Worm (Caenorhabditis elegans) whole organism, early embryonic: ENCODE data around the gene C06B8.3.

Source experiments
- B0310.2 ChIP-seq: sonication (generic microtip); optimal IDR thresholded peaks from 2 replicates; lab custom pipeline; 2016; ENCODE audit warnings: mild to moderate bottlenecking, missing genetic modification characterization, missing compliant biosample characterization
- F13C5.2 ChIP-seq: sonication (generic microtip); optimal IDR thresholded peaks from 2 replicates; lab custom pipeline; 2017; ENCODE audit warnings: mild to moderate bottlenecking, missing genetic modification characterization, inconsistent platforms, missing compliant biosample characterization
- aly-1 ChIP-seq: sonication (generic microtip); optimal IDR thresholded peaks from 2 replicates; lab custom pipeline; 2016; ENCODE audit warnings: missing genetic modification characterization, missing compliant biosample characterization
- ama-1 ChIP-seq: fragments of 150-350 bp; optimal IDR thresholded peaks from 2 replicates; lab custom pipeline; 2014
- ceh-13 ChIP-seq: fragments of 200-800 bp; sonication (Bioruptor generic); optimal IDR thresholded peaks from 2 replicates; lab custom pipeline; 2018; ENCODE audit warnings: mild to moderate bottlenecking, missing genetic modification characterization, missing compliant biosample characterization
- ceh-36 ChIP-seq: sonication (generic microtip); optimal IDR thresholded peaks from 2 replicates; lab custom pipeline; 2016; ENCODE audit warnings: missing genetic modification characterization, inconsistent platforms, missing compliant biosample characterization
- ets-7 ChIP-seq: sonication (generic microtip); optimal IDR thresholded peaks from 2 replicates; lab custom pipeline; 2016; ENCODE audit warnings: missing genotype, missing genetic modification characterization, missing compliant biosample characterization
- flt-1 ChIP-seq: fragments of 200-800 bp; sonication (Bioruptor generic); IDR thresholded peaks from 2 replicates; pipeline ENCODE4 v1.3.6; 2022; ENCODE audit warnings: missing genetic modification characterization, missing compliant biosample characterization
- hmbx-1 ChIP-seq: sonication (generic microtip); optimal IDR thresholded peaks from 2 replicates; lab custom pipeline; 2016; ENCODE audit warnings: mild to moderate bottlenecking, missing genetic modification characterization, missing compliant biosample characterization
- hmg-4 ChIP-seq: fragments of 200-800 bp; sonication (Bioruptor generic); optimal IDR thresholded peaks from 2 replicates; lab custom pipeline; 2018; ENCODE audit warnings: mild to moderate bottlenecking, missing genetic modification characterization, missing compliant biosample characterization
- hnd-1 ChIP-seq: sonication (generic microtip); optimal IDR thresholded peaks from 2 replicates; lab custom pipeline; 2016; ENCODE audit warnings: missing genetic modification characterization, missing compliant biosample characterization
- pes-1 ChIP-seq: fragments of 200-800 bp; sonication (Bioruptor generic); IDR thresholded peaks from 2 replicates; pipeline ENCODE4 v1.3.6; 2022; ENCODE audit warnings: missing genetic modification reagents, missing genetic modification characterization, missing compliant biosample characterization
- scrt-1 ChIP-seq: fragments of 200-800 bp; sonication (Bioruptor generic); IDR thresholded peaks from 2 replicates; pipeline ENCODE4 v1.3.6; 2022; ENCODE audit warnings: missing genetic modification characterization, missing compliant biosample characterization
- sea-1 ChIP-seq: fragments of 200-800 bp; sonication (Bioruptor generic); conservative IDR thresholded peaks from 2 replicates; pipeline ENCODE4 v1.3.6; 2022; ENCODE audit warnings: missing genetic modification characterization, missing compliant biosample characterization
- tbx-11 ChIP-seq: fragments of 200-800 bp; sonication (Bioruptor generic); IDR thresholded peaks from 2 replicates; pipeline ENCODE4 v1.3.6; 2022; ENCODE audit warnings: missing genetic modification characterization, missing compliant biosample characterization
- tbx-37 ChIP-seq: fragments of 200-800 bp; sonication (Bioruptor generic); conservative IDR thresholded peaks from 2 replicates; pipeline ENCODE4 v1.3.6; 2022; ENCODE audit warnings: missing genetic modification reagents, missing genetic modification characterization, missing compliant biosample characterization
- tra-4 ChIP-seq: sonication (generic microtip); optimal IDR thresholded peaks from 2 replicates; lab custom pipeline; 2017; ENCODE audit warnings: missing genetic modification characterization, missing compliant biosample characterization

The C06B8.3 gene

DNA sequence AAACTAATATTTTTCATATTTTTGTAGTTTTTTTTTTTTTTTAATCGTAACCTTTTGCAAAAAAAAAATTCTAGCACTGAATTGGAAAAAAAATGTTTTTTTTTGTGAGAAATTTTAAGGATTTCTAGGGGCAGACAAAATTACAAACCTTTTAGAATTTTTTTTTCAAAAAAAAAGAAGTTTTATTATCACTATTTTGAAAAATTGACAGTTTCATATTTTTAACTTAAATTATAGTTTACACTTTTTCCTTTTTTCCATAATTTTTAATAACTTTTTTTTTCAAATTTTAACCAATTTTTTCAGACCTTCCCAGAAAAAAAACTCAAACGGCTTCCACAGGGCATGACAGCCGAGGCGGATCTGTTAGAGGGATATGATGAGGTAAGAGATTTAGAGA, 13.4 kb downstream of the C06B8.3 start, which contains the start of gene dpf-1:
TSS of gene dpf-1 (plus strand) at position 301 of the 400 bp plus-strand sequence.
- TF ChIP-seq tbx-11 (GFP tag; lab: Robert Waterston, UW) (no peak), F13C5.2 (tag; lab: Kevin White, UChicago) (no peak)

DNA sequence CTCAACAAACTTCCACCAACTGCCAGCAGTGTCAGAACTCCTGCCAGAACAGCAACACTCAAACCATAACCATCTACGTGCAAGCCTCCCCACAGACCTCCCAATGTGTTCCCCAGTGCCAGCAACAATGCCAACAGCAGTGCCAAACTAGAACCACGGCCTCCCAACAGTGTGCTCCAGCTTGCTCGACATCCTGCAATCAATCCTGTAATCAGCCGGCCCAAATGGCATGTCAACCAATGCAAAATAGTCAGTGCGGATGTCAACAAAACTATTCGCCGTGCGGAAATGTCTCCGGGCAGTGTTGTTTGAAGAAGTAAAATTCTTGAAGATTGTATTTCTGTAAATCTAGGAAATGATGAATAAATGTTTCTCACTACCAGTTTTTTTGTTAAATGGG, 17.7 kb downstream of the C06B8.3 start:
- TF ChIP-seq tbx-11 (GFP tag; lab: Robert Waterston, UW) (no peak), tbx-37 (no peak), ceh-36 (tag; lab: Kevin White, UChicago) (no peak), hnd-1 (tag; lab: Kevin White, UChicago) (no peak), hmbx-1 (no peak), ets-7 (tag; lab: Kevin White, UChicago) (no peak), tra-4 (tag; lab: Kevin White, UChicago) (no peak), flt-1 (GFP tag; lab: Robert Waterston, UW) (no peak), scrt-1 (GFP tag; lab: Robert Waterston, UW) (no peak), hmg-4 (no peak), aly-1 (tag; lab: Kevin White, UChicago) (no peak), ama-1 (lab: Kevin White, UChicago) (no peak), B0310.2 (no peak), sea-1 (GFP tag; lab: Robert Waterston, UW) (no peak)

DNA sequence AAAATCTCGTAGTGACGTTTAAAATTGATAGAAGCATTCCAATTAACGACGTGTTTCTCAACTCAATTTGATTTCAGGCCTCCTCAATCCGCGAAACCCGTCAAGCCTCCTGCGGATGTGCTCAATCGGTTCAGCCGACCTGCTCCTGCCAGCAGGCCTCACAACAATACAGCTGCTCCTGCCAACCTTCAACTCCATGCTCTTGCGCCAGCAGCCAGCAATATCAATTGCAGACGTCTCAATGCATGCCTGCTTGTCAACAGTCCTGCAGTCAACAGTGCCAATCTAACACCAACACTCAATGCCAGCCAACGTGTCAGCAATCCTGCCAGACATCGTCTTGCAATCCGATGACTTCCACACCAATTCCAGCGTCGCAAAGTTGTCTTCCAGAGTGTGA, 18.4 kb downstream of the C06B8.3 start:
- TF ChIP-seq flt-1 (GFP tag; lab: Robert Waterston, UW): no peak
- TF ChIP-seq hnd-1 (tag; lab: Kevin White, UChicago): no peak
- no peak for TF ChIP-seq pes-1 (GFP tag; lab: Robert Waterston, UW)
- TF ChIP-seq hmbx-1: no peak
- no peak for TF ChIP-seq aly-1 (tag; lab: Kevin White, UChicago)
- TF ChIP-seq F13C5.2 (tag; lab: Kevin White, UChicago): no peak
- TF ChIP-seq ama-1 (lab: Kevin White, UChicago): no peak
- TF ChIP-seq B0310.2: no peak
- no peak for TF ChIP-seq tbx-11 (GFP tag; lab: Robert Waterston, UW)
- no peak for TF ChIP-seq ceh-36 (tag; lab: Kevin White, UChicago)
- TF ChIP-seq ets-7 (tag; lab: Kevin White, UChicago): no peak

DNA sequence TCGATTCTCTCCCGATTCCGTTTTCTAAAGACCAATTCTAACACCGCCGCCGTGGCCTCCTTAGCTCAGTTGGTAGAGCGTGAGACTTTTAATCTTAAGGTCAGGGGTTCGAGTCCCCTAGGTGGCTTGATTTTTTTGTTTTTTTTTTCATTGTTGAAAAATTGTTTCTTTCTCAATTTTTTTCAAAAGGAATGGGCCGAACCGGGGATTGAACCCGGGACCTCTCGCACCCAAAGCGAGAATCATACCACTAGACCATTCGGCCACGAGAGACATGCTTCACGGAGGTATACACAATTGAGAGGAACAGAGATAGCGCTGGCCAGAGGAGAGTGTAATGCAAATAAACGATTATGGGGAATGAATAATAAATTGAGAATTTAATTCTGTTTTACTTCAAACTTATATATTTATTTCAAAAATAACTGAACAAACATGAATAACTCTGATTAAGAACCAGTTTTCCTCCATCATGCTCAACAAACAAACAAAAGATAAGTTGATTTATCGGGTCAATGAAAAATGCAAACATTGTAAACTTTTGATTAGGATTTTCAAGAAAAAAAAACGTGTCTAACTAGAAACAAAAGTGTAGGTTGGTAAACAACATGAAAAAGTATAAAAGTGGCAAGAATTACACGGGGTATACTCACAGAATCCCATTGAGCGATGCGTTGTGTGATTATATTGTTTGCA, 19.3 kb downstream of the C06B8.3 start, which contains the start of gene pqn-71:
TSS of gene pqn-71 (plus strand) at position 646 of the 696 bp plus-strand sequence.
- TF ChIP-seq tra-4 (tag; lab: Kevin White, UChicago) (peak; percentile 77), B0310.2 (peak; percentile 57), ceh-36 (tag; lab: Kevin White, UChicago) (peak; percentile 74), hmg-4 (peak; percentile 94), hnd-1 (tag; lab: Kevin White, UChicago) (peak; percentile 69), ama-1 (lab: Kevin White, UChicago) (no peak), pes-1 (GFP tag; lab: Robert Waterston, UW) (peak; percentile 86), tbx-37 (peak; percentile 72), ceh-13 (GFP tag; lab: Kevin White, UChicago) (peak; percentile 55), ets-7 (tag; lab: Kevin White, UChicago) (peak; percentile 67), hmbx-1 (peak; percentile 65), F13C5.2 (tag; lab: Kevin White, UChicago) (peak; percentile 93), tbx-11 (GFP tag; lab: Robert Waterston, UW) (peak; percentile 78), flt-1 (GFP tag; lab: Robert Waterston, UW) (peak; percentile 67), aly-1 (tag; lab: Kevin White, UChicago) (peak; percentile 81), scrt-1 (GFP tag; lab: Robert Waterston, UW) (peak; percentile 83), sea-1 (GFP tag; lab: Robert Waterston, UW) (peak; percentile 86)

DNA sequence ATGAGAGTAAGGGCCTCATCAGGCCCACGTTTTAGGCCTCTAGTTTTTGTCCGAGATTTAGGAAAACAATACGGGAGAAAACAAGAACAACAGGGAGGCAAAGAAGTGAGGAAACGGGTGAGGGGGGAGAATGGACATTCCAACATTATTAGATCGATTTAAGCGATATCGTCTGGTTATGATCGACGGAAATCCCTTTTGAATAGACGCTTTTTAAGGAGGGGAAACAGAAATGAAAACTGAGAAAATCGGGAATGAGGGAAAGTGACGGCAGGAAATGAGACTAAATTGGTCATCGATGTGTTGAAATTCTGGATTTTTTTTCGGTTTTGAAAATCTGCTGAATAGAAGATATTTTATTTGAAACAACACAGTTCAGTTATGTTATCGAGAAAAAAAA, 20.0 kb downstream of the C06B8.3 start, which contains the start of gene rocf-1:
TSS of gene rocf-1 (minus strand) at position 101 of the 400 bp plus-strand sequence.
- TF ChIP-seq ets-7 (tag; lab: Kevin White, UChicago) (no peak), scrt-1 (GFP tag; lab: Robert Waterston, UW) (no peak), tra-4 (tag; lab: Kevin White, UChicago) (no peak), tbx-11 (GFP tag; lab: Robert Waterston, UW) (no peak), flt-1 (GFP tag; lab: Robert Waterston, UW) (no peak), ceh-13 (GFP tag; lab: Kevin White, UChicago) (no peak), ama-1 (lab: Kevin White, UChicago) (no peak), B0310.2 (no peak), ceh-36 (tag; lab: Kevin White, UChicago) (no peak)

DNA sequence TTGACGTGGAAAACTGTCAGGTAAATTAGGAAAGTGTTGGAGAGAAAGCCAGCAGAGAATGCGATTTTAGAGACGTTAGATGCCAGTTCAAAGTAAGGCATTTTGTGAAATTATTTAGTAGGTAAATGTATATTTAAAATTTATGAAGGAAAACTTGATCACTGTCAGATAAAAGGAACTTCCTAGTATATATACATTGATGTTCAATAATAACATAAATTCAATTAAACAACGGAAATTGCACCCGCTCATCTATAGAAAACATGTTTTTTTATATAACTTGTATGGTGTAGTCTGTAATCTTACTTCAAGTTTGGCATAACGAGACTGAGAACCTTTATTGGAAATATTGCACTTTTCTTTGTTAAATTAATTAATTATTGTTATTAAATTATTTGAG, 25.3 kb downstream of the C06B8.3 start, which contains the start of gene str-71:
TSS of gene str-71 (minus strand) at position 101 of the 400 bp plus-strand sequence.
- TF ChIP-seq pes-1 (GFP tag; lab: Robert Waterston, UW): no peak

DNA sequence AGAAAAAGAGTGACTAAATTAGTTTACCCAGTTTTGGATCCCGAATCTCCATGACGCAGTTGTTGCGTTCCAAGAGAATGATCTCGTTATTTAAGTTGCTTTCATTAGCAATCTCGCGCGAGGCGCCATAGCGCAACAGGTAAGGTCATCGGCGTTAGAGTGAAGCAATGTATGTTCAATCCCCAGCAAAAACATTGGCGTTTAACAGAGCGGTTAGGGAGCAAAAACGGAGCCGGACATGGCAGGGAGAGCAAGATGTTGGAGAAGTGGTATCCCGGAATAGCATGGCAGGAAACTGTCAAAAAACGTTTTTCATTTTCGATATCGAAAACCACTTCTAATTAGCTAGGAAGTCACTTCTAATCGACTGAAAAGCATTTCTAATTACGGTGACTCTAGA, 30.1 kb downstream of the C06B8.3 start:
- TF ChIP-seq hmg-4 (no peak), ets-7 (tag; lab: Kevin White, UChicago) (no peak), ama-1 (lab: Kevin White, UChicago) (no peak)

DNA sequence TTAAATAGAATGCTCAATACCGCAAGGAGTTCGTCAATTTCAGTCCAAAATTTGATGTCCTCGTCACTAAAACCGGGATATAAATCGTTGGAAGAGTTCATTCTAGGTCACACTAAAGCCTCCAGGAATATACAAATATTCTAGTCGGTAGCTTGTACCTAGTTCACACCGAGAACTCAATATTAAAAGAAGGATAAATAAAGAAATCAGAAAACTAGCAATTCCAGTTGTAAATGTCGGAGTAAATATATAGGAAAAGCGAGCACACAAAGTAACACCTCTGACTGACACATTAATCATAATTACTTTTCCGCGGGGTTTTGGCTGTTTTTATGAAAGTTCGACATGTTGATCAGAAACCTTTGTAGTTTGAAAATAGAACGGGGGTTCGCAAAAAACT, 33.0 kb downstream of the C06B8.3 start, which contains the start of gene srw-33:
TSS of gene srw-33 (minus strand) at position 101 of the 400 bp plus-strand sequence.
- no peak for TF ChIP-seq hmg-4
- no peak for TF ChIP-seq ama-1 (lab: Kevin White, UChicago)
- no peak for TF ChIP-seq aly-1 (tag; lab: Kevin White, UChicago)
- no peak for TF ChIP-seq tbx-37
- TF ChIP-seq F13C5.2 (tag; lab: Kevin White, UChicago): no peak
- TF ChIP-seq tbx-11 (GFP tag; lab: Robert Waterston, UW): no peak
- no peak for TF ChIP-seq ets-7 (tag; lab: Kevin White, UChicago)
- TF ChIP-seq flt-1 (GFP tag; lab: Robert Waterston, UW): no peak
- no peak for TF ChIP-seq hnd-1 (tag; lab: Kevin White, UChicago)
- TF ChIP-seq B0310.2: no peak
- TF ChIP-seq hmbx-1: no peak
- TF ChIP-seq scrt-1 (GFP tag; lab: Robert Waterston, UW): no peak
- no peak for TF ChIP-seq sea-1 (GFP tag; lab: Robert Waterston, UW)
- no peak for TF ChIP-seq ceh-13 (GFP tag; lab: Kevin White, UChicago)
- no peak for TF ChIP-seq ceh-36 (tag; lab: Kevin White, UChicago)
- no peak for TF ChIP-seq tra-4 (tag; lab: Kevin White, UChicago)
- no peak for TF ChIP-seq pes-1 (GFP tag; lab: Robert Waterston, UW)
